Fruit fly (Drosophila melanogaster): ENCODE measurements around the gene CG4619.

dm6 chr2L:9918020-9918959 lies 20.4 kb upstream of the CG4619 start, which contains the start of the genes CG5885 and CG4598:
- TF ChIP-seq GATAd (GFP tag; optimal IDR thresholded peaks at IDR 0.05) (no peak), Dfd (GFP tag; optimal IDR thresholded peaks at IDR 0.05) (no peak), rgr (GFP tag; optimal IDR thresholded peaks at IDR 0.05) (peak; percentile 61), jim (GFP tag; optimal IDR thresholded peaks at IDR 0.05) (no peak)

All from whole organism, wandering third instar larva.